Worm (Caenorhabditis elegans): ENCODE results near the gene ugt-38.

- TF ChIP-seq unc-62 (GFP tag; optimal IDR thresholded peaks at IDR 0.05): no peak
- no peak for TF ChIP-seq ama-1 (optimal IDR thresholded peaks at IDR 0.05)
- no peak for TF ChIP-seq ama-1 (GFP tag; optimal IDR thresholded peaks at IDR 0.05)
- TF ChIP-seq Y79H2A.3 (GFP tag; conservative IDR thresholded peaks at IDR 0.05): no peak
- no peak for TF ChIP-seq madf-6 (GFP tag; IDR thresholded peaks at IDR 0.05)
- no peak for TF ChIP-seq aptf-2 (GFP tag; conservative IDR thresholded peaks at IDR 0.05)
- no peak for TF ChIP-seq madf-3 (GFP tag; IDR thresholded peaks at IDR 0.05)
- no peak for TF ChIP-seq attf-3 (GFP tag; conservative IDR thresholded peaks at IDR 0.05)
- TF ChIP-seq pha-4 (tag; optimal IDR thresholded peaks at IDR 0.05): no peak
- TF ChIP-seq somi-1 (GFP tag; optimal IDR thresholded peaks at IDR 0.05): no peak
- no peak for TF ChIP-seq nhr-80 (tag; optimal IDR thresholded peaks at IDR 0.05)
- no peak for TF ChIP-seq F57A8.1 (GFP tag; optimal IDR thresholded peaks at IDR 0.05)
- no peak for TF ChIP-seq ztf-3 (GFP tag; optimal IDR thresholded peaks at IDR 0.05)
- TF ChIP-seq lin-35 (GFP tag; optimal IDR thresholded peaks at IDR 0.05): no peak
- no peak for TF ChIP-seq dox-1 (GFP tag; IDR thresholded peaks at IDR 0.05)
These were observed 5.4 kb downstream of the ugt-38 start, which contains the start of gene ugt-40 for ce11 chrV:7141864-7142263.
